Worm (Caenorhabditis elegans): ENCODE results near the gene F52D1.2.

- TF ChIP-seq tab-1 (GFP tag; IDR thresholded peaks at IDR 0.05) (no peak), T22C8.4 (GFP tag; IDR thresholded peaks at IDR 0.05) (no peak)
Observed at ce11 chrX:404597-404996, 45.4 kb downstream of the F52D1.2 start, which contains the start of gene R04A9.1.
